Worm (Caenorhabditis elegans) whole organism, L1 larva: ENCODE results near the gene spc-2.
A peak's percentile ranks its signal among the peaks of the same experiment; 100 is the strongest.

Experiments
- C16A3.4 ChIP-seq: fragments of 150-350 bp; optimal IDR thresholded peaks from 2 replicates; lab custom pipeline; 2014; ENCODE audit warnings: missing biosample characterization, missing genetic modification characterization
- C34B4.2 ChIP-seq: sonication (generic microtip); optimal IDR thresholded peaks from 2 replicates; lab custom pipeline; 2017; ENCODE audit warnings: mild to moderate bottlenecking, missing genetic modification characterization, missing compliant biosample characterization
- aly-2 ChIP-seq: fragments of 150-350 bp; optimal IDR thresholded peaks from 2 replicates; lab custom pipeline; 2014; ENCODE audit warnings: missing biosample characterization, missing genetic modification characterization
- blmp-1 ChIP-seq: fragments of 150-350 bp; optimal IDR thresholded peaks from 2 replicates; lab custom pipeline; 2014; ENCODE audit warnings: missing biosample characterization, missing genetic modification characterization
- ceh-82 ChIP-seq, 3 experiments: fragments of 150-350 bp in 1 of 3; sonication (generic microtip) in 2 of 3; optimal IDR thresholded peaks; 2 replicates each; lab custom pipeline; 2014 to 2017; ENCODE audit warnings: missing biosample characterization in 3 of 3, missing genetic modification characterization in 3 of 3
- ceh-88 ChIP-seq: fragments of 200-800 bp; sonication (Bioruptor generic); IDR thresholded peaks from 2 replicates; pipeline ENCODE4 v1.3.6; 2022; ENCODE audit warnings: missing genetic modification characterization, missing compliant biosample characterization
- dsc-1 ChIP-seq: sonication (generic microtip); optimal IDR thresholded peaks from 2 replicates; lab custom pipeline; 2016; ENCODE audit warnings: mild to moderate bottlenecking, missing genetic modification characterization, missing compliant biosample characterization
- efl-1 ChIP-seq, 4 experiments: fragments of 150-350 bp; optimal IDR thresholded peaks in 3 of 4; peaks in 1 of 4; 1 replicate in 1 of 4; 2 replicates in 3 of 4; lab custom pipeline; 2014; ENCODE audit warnings: missing biosample characterization in 2 of 4, missing genetic modification characterization in 2 of 4, missing genetic modification reagents in 2 of 4
- elt-2 ChIP-seq: sonication (generic microtip); optimal IDR thresholded peaks from 2 replicates; lab custom pipeline; 2016; ENCODE audit warnings: missing genetic modification characterization, mild to moderate bottlenecking, inconsistent platforms, missing compliant biosample characterization, missing genetic modification reagents
- elt-3 ChIP-seq, 6 experiments: fragments of 150-350 bp in 1 of 6; sonication (generic microtip); optimal IDR thresholded peaks; 2 replicates each; lab custom pipeline; 2017 to 2018; ENCODE audit warnings: missing biosample characterization in 6 of 6, missing genetic modification characterization in 6 of 6, inconsistent platforms in 1 of 6
- fkh-10 ChIP-seq: sonication (generic microtip); optimal IDR thresholded peaks from 2 replicates; lab custom pipeline; 2017; ENCODE audit warnings: missing biosample characterization, missing genetic modification reagents, missing genetic modification characterization
- fkh-4 ChIP-seq: sonication (generic microtip); optimal IDR thresholded peaks from 2 replicates; lab custom pipeline; 2016; ENCODE audit warnings: missing compliant biosample characterization, missing genetic modification characterization, borderline replicate concordance
- fkh-8 ChIP-seq: sonication (generic microtip); optimal IDR thresholded peaks from 2 replicates; lab custom pipeline; 2016; ENCODE audit warnings: mild to moderate bottlenecking, missing genetic modification characterization, missing compliant biosample characterization
- fos-1 ChIP-seq: fragments of 150-350 bp; optimal IDR thresholded peaks from 2 replicates; lab custom pipeline; 2014; ENCODE audit warnings: missing biosample characterization, missing genetic modification characterization
- hlh-17 ChIP-seq: fragments of 200-800 bp; sonication (Bioruptor generic); optimal IDR thresholded peaks from 2 replicates; lab custom pipeline; 2018; ENCODE audit warnings: missing genetic modification characterization, mild to moderate bottlenecking, missing compliant biosample characterization, moderate library complexity, borderline replicate concordance
- hpl-2 ChIP-seq: fragments of 150-350 bp; optimal IDR thresholded peaks from 2 replicates; lab custom pipeline; 2014; ENCODE audit warnings: missing biosample characterization, missing genetic modification reagents, missing genetic modification characterization
- lin-14 ChIP-seq: fragments of 200-800 bp; sonication (Bioruptor generic); optimal IDR thresholded peaks from 2 replicates; lab custom pipeline; 2018; ENCODE audit warnings: mild to moderate bottlenecking, missing genetic modification characterization, moderate library complexity, missing compliant biosample characterization
- lin-15B ChIP-seq: fragments of 150-350 bp; sonication (generic microtip); optimal IDR thresholded peaks from 3 replicates; lab custom pipeline; 2014; ENCODE audit warnings: missing biosample characterization, missing genetic modification characterization
- lin-35 ChIP-seq, 2 experiments: fragments of 150-350 bp; optimal IDR thresholded peaks; 2 replicates each; lab custom pipeline; 2014; ENCODE audit warnings: missing biosample characterization in 2 of 2, missing genetic modification characterization in 2 of 2, missing genetic modification reagents in 2 of 2
- lir-3 ChIP-seq: sonication (generic microtip); optimal IDR thresholded peaks from 2 replicates; lab custom pipeline; 2016; ENCODE audit warnings: mild to moderate bottlenecking, missing genetic modification characterization, moderate library complexity, missing compliant biosample characterization; ENCODE audit not compliant: poor library complexity
- lsy-2 ChIP-seq, 2 experiments: fragments of 150-350 bp; optimal IDR thresholded peaks; 2 replicates each; lab custom pipeline; 2014; ENCODE audit warnings: missing biosample characterization in 2 of 2, missing genetic modification characterization in 2 of 2
- mab-9 ChIP-seq: fragments of 200-800 bp; sonication (Bioruptor generic); IDR thresholded peaks from 2 replicates; pipeline ENCODE4 v1.3.6; 2022; ENCODE audit warnings: missing genetic modification reagents, missing genetic modification characterization, missing compliant biosample characterization
- mef-2 ChIP-seq: fragments of 150-350 bp; optimal IDR thresholded peaks from 2 replicates; lab custom pipeline; 2014; ENCODE audit warnings: missing biosample characterization, missing genetic modification characterization
- nhr-11 ChIP-seq: fragments of 150-350 bp; optimal IDR thresholded peaks from 2 replicates; lab custom pipeline; 2014; ENCODE audit warnings: missing biosample characterization, missing genetic modification characterization
- nhr-19 ChIP-seq: fragments of 200-800 bp; sonication (Bioruptor generic); conservative IDR thresholded peaks from 2 replicates; pipeline ENCODE4 v1.3.6; 2022; ENCODE audit warnings: missing genetic modification characterization, missing compliant biosample characterization
- nhr-20 ChIP-seq: sonication (generic microtip); optimal IDR thresholded peaks from 2 replicates; lab custom pipeline; 2016; ENCODE audit warnings: mild to moderate bottlenecking, missing genetic modification characterization, missing compliant biosample characterization
- nhr-237 ChIP-seq: fragments of 150-350 bp; optimal IDR thresholded peaks from 2 replicates; lab custom pipeline; 2014; ENCODE audit warnings: missing biosample characterization, missing genetic modification characterization
- nhr-28 ChIP-seq: fragments of 150-350 bp; optimal IDR thresholded peaks from 2 replicates; lab custom pipeline; 2014; ENCODE audit warnings: missing biosample characterization, missing genetic modification characterization
- nhr-71 ChIP-seq: sonication (generic microtip); optimal IDR thresholded peaks from 2 replicates; lab custom pipeline; 2016; ENCODE audit warnings: mild to moderate bottlenecking, missing genetic modification characterization, moderate library complexity, missing compliant biosample characterization
- nhr-77 ChIP-seq: fragments of 150-350 bp; optimal IDR thresholded peaks from 2 replicates; lab custom pipeline; 2014; ENCODE audit warnings: missing biosample characterization, missing genetic modification characterization
- nhr-84 ChIP-seq: sonication (generic microtip); optimal IDR thresholded peaks from 2 replicates; lab custom pipeline; 2017; ENCODE audit warnings: missing biosample characterization, missing genetic modification characterization
- nhr-85 ChIP-seq: sonication (generic microtip); peaks from one replicate; lab custom pipeline; 2016; ENCODE audit warnings: missing genetic modification characterization, inconsistent platforms, missing compliant biosample characterization
- pag-3 ChIP-seq: sonication (generic microtip); optimal IDR thresholded peaks from 2 replicates; lab custom pipeline; 2017; ENCODE audit warnings: missing genetic modification characterization, mild to moderate bottlenecking, missing compliant biosample characterization, antibody characterized with exemption, borderline replicate concordance; ENCODE audit not compliant: insufficient read depth
- pax-3 ChIP-seq: fragments of 200-800 bp; sonication (Bioruptor generic); optimal IDR thresholded peaks from 2 replicates; lab custom pipeline; 2018; ENCODE audit warnings: mild to moderate bottlenecking, missing genetic modification characterization, moderate library complexity, missing compliant biosample characterization
- pqm-1 ChIP-seq: sonication (generic microtip); optimal IDR thresholded peaks from 3 replicates; lab custom pipeline; 2017; ENCODE audit warnings: missing biosample characterization, missing genetic modification characterization
- snu-23 ChIP-seq: sonication (generic microtip); optimal IDR thresholded peaks from 2 replicates; lab custom pipeline; 2016; ENCODE audit warnings: missing genetic modification characterization, missing compliant biosample characterization
- sptf-1 ChIP-seq: fragments of 150-350 bp; optimal IDR thresholded peaks from 2 replicates; lab custom pipeline; 2014; ENCODE audit warnings: missing biosample characterization, missing genetic modification characterization
- tbx-2 ChIP-seq: sonication (generic microtip); optimal IDR thresholded peaks from 2 replicates; lab custom pipeline; 2016; ENCODE audit warnings: missing genetic modification characterization, missing compliant biosample characterization
- tlp-1 ChIP-seq: fragments of 150-350 bp; optimal IDR thresholded peaks from 2 replicates; lab custom pipeline; 2014; ENCODE audit warnings: missing biosample characterization, missing genetic modification characterization
- unc-30 ChIP-seq: sonication (generic microtip); optimal IDR thresholded peaks from 2 replicates; lab custom pipeline; 2017; ENCODE audit warnings: missing biosample characterization, missing genetic modification characterization
- vab-15 ChIP-seq: sonication (generic microtip); optimal IDR thresholded peaks from 2 replicates; lab custom pipeline; 2017; ENCODE audit warnings: missing genotype, mild to moderate bottlenecking, missing genetic modification characterization, missing compliant biosample characterization
- xbp-1 ChIP-seq: sonication (generic microtip); optimal IDR thresholded peaks from 2 replicates; lab custom pipeline; 2016; ENCODE audit warnings: missing genetic modification characterization, missing compliant biosample characterization
- zip-4 ChIP-seq: fragments of 200-800 bp; sonication (Bioruptor generic); optimal IDR thresholded peaks from 2 replicates; lab custom pipeline; 2018; ENCODE audit warnings: mild to moderate bottlenecking, missing genetic modification characterization, moderate library complexity, missing compliant biosample characterization
- ztf-4 ChIP-seq: fragments of 150-350 bp; optimal IDR thresholded peaks from 2 replicates; lab custom pipeline; 2014; ENCODE audit warnings: missing biosample characterization, missing genetic modification characterization

Gene spc-2

DNA sequence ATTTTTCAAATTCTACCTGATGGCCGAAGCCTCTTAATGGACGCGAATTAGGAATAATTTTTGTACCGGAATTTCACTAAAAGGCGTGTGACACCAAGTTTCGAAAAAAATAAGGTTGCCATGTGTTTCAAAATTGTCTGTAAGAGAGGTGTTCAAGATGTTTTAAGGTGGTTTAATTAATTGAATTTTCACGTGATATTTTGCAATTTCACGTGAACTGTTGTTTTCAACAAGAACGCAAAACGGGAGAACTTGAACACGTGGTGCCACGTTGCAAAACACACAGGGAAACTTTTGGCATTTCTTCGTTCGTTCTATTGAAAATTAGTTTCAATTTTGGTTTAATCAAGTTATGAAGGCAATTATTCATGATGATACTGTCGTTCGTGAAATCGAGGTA lies at the start of gene spc-2:
Gene spc-2 (plus strand): TSS at position 301 of the 400 bp plus-strand sequence.
- TF ChIP-seq ceh-82 (tag; optimal IDR thresholded peaks at IDR 0.05; lab: Kevin White, UChicago) (no peak), snu-23 (GFP tag; lab: Kevin White, UChicago) (no peak), sptf-1 (tag; lab: Kevin White, UChicago) (no peak), nhr-20 (tag; lab: Kevin White, UChicago) (no peak), mef-2 (tag; lab: Kevin White, UChicago) (no peak), pax-3 (tag; lab: Kevin White, UChicago) (no peak), elt-3 (tag; optimal IDR thresholded peaks at IDR 0.05; lab: Kevin White, UChicago) (no peak), blmp-1 (tag; lab: Kevin White, UChicago) (no peak)

DNA sequence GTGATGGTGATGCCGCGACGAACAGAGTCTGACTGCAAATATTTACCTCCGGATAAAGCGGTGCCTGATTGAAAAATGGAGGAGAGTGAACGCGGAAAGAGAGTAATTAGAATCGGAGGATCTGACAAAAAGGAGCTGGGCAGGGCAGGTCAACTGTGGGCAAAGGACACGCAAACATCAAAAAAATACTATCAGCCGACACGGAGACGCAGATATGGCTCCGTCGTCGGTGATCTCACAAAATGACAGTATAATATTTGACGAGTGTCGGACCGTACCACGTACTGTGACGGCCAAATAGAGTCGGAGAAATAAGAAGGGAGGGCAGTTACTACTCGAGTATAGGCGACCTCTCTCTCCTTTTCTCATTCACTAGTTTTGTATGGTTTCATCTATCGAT lies 49.2 kb upstream of the spc-2 start:
- TF ChIP-seq lsy-2 (tag; optimal IDR thresholded peaks at IDR 0.05; lab: Kevin White, UChicago): peak in 1 of 2 experiments; percentile 43
- no peak for TF ChIP-seq nhr-237 (tag; lab: Kevin White, UChicago)
- TF ChIP-seq ceh-88: 0 out of 2 replicates have a peak, but pooled peaks have one; percentile 18
- TF ChIP-seq lin-14: peak; percentile 22
- TF ChIP-seq tbx-2 (tag; lab: Kevin White, UChicago): peak; percentile 1
- TF ChIP-seq nhr-85 (tag; lab: Kevin White, UChicago): peak; percentile 5
- no peak for TF ChIP-seq C34B4.2 (tag; lab: Kevin White, UChicago)
- TF ChIP-seq aly-2 (tag; lab: Kevin White, UChicago): no peak
- peak; percentile 25; the same call in 1 of the 2 replicates for TF ChIP-seq nhr-19 (GFP tag; lab: Robert Waterston, UW)

DNA sequence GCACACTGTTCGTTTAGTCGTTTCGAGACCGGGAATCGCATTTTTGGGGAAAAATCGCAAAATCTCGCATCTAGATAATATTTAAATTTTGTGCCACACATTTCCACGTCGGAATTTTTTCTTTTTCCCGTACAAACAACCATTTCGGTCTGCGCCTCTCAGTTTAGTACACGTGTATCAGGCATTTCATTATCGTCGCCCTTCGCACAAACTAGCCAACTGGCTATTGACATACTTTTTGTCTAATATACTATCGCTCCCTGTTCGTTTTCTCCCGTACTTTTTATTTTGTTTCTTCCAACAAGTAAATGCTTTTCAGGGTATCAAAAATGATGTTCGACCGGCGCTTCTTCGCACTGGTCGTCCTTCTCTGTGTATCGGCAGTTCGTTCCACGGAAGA lies 48.3 kb upstream of the spc-2 start, which contains the start of gene C14B9.2:
Gene C14B9.2 (plus strand): TSS at position 320 of the 400 bp plus-strand sequence.
- TF ChIP-seq nhr-19 (GFP tag; lab: Robert Waterston, UW) (no peak), xbp-1 (peak; percentile 50), fkh-8 (tag; lab: Kevin White, UChicago) (no peak), nhr-77 (tag; lab: Kevin White, UChicago) (no peak), mab-9 (GFP tag; lab: Robert Waterston, UW) (no peak)

DNA sequence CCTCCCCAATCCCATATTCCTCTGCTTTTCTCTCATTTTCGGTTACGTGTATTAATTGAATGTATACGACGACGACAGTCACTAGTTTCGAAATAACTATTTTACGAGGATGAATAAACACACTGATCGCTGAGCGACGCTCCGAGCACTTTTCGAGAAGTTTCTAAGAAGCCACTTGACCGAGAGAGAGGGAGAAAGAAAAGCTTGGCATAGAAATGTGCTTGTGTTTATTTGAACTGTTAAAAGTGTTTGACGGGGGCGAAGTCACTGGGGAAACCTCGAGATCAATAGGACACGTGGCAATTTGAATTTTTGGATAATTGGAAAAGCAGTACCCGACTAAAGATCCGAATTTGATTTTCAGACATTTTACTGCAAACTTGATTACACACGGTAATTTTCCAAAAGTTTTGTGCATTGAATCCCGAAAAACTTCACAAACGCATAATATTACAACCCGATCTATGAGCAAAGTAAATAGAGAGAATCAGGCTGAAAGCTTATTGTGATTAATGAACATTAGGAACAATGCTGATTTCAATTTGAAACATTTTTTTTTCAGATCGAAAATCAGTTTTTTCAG lies 45.1 kb upstream of the spc-2 start:
- TF ChIP-seq hlh-17 (GFP tag; lab: Kevin White, UChicago): no peak
- no peak for TF ChIP-seq vab-15 (tag; lab: Kevin White, UChicago)
- TF ChIP-seq pag-3 (tag; lab: Kevin White, UChicago): no peak
- TF ChIP-seq fos-1: no peak
- no peak for TF ChIP-seq nhr-84 (tag; lab: Kevin White, UChicago)
- TF ChIP-seq unc-30 (tag; lab: Kevin White, UChicago): no peak
- TF ChIP-seq dsc-1 (tag; lab: Kevin White, UChicago): no peak
- TF ChIP-seq tlp-1: no peak
- no peak for TF ChIP-seq lin-35 (GFP tag; optimal IDR thresholded peaks at IDR 0.05; lab: Kevin White, UChicago)
- TF ChIP-seq lin-15B: no peak
- TF ChIP-seq C16A3.4 (tag; lab: Kevin White, UChicago): no peak
- TF ChIP-seq pax-3 (tag; lab: Kevin White, UChicago): no peak
- no peak for TF ChIP-seq efl-1 (optimal IDR thresholded peaks at IDR 0.05; lab: Kevin White, UChicago)
- TF ChIP-seq efl-1 (GFP tag; optimal IDR thresholded peaks at IDR 0.05 in 1 of 2; lab: Kevin White, UChicago): peak in 1 of 2 experiments; percentile 88
- no peak for TF ChIP-seq pqm-1 (tag; lab: Kevin White, UChicago)
- no peak for TF ChIP-seq nhr-28 (tag; lab: Kevin White, UChicago)
- TF ChIP-seq sptf-1 (tag; lab: Kevin White, UChicago): no peak
- no peak for TF ChIP-seq nhr-11 (tag; lab: Kevin White, UChicago)
- TF ChIP-seq ceh-88: no peak
- no peak for TF ChIP-seq snu-23 (GFP tag; lab: Kevin White, UChicago)
- no peak for TF ChIP-seq zip-4 (GFP tag; lab: Kevin White, UChicago)
- no peak for TF ChIP-seq hpl-2 (GFP tag; lab: Kevin White, UChicago)
- no peak for TF ChIP-seq elt-3 (tag; optimal IDR thresholded peaks at IDR 0.05; lab: Kevin White, UChicago)
- peak; percentile 37 for TF ChIP-seq nhr-77 (tag; lab: Kevin White, UChicago)
- TF ChIP-seq lir-3 (tag; lab: Kevin White, UChicago): no peak
- TF ChIP-seq ceh-82 (tag; optimal IDR thresholded peaks at IDR 0.05; lab: Kevin White, UChicago): no peak
- peak; percentile 39 for TF ChIP-seq nhr-20 (tag; lab: Kevin White, UChicago)
- no peak for TF ChIP-seq ztf-4
- TF ChIP-seq lsy-2 (tag; optimal IDR thresholded peaks at IDR 0.05; lab: Kevin White, UChicago): no peak
- no peak for TF ChIP-seq fkh-4
- TF ChIP-seq fkh-10: no peak
- no peak for TF ChIP-seq elt-2
- peak; percentile 49 for TF ChIP-seq nhr-71 (tag; lab: Kevin White, UChicago)
